Fruit fly (Drosophila melanogaster) whole organism, adult: Measurements from ENCODE around the gene MEP-1.

Experiments
- CG12768 ChIP-seq: fragments of 200-800 bp; sonication (Bioruptor generic); optimal IDR thresholded peaks from 2 replicates; lab custom pipeline; 2017; ENCODE audit warnings: missing biosample characterization, missing genetic modification characterization, mild to moderate bottlenecking, moderate library complexity, missing genetic modification reagents
- CG14711 ChIP-seq: fragments of 200-800 bp; sonication (Bioruptor generic); optimal IDR thresholded peaks from 2 replicates; lab custom pipeline; 2018; ENCODE audit warnings: missing biosample characterization, mild to moderate bottlenecking, missing genetic modification characterization, moderate library complexity
- CG1620 ChIP-seq: fragments of 200-800 bp; sonication (Bioruptor generic); optimal IDR thresholded peaks from 2 replicates; lab custom pipeline; 2016; ENCODE audit warnings: missing biosample characterization, missing genetic modification characterization
- CG33017 ChIP-seq: fragments of 200-800 bp; sonication (Bioruptor generic); optimal IDR thresholded peaks from 2 replicates; lab custom pipeline; 2018; ENCODE audit warnings: missing biosample characterization, mild to moderate bottlenecking, missing genetic modification characterization, moderate library complexity
- CG7045 ChIP-seq: fragments of 200-800 bp; sonication (Bioruptor generic); optimal IDR thresholded peaks from 2 replicates; lab custom pipeline; 2017; ENCODE audit warnings: missing biosample characterization, mild to moderate bottlenecking, missing genetic modification characterization
- CG7101 ChIP-seq: fragments of 200-800 bp; sonication (Bioruptor generic); optimal IDR thresholded peaks from 2 replicates; lab custom pipeline; 2018; ENCODE audit warnings: missing biosample characterization, mild to moderate bottlenecking, missing genetic modification characterization, moderate library complexity
- Crg-1 ChIP-seq: fragments of 200-800 bp; sonication (Bioruptor generic); optimal IDR thresholded peaks from 2 replicates; lab custom pipeline; 2016; ENCODE audit warnings: missing biosample characterization, missing genetic modification characterization
- Hr96 ChIP-seq: fragments of 200-800 bp; sonication (Bioruptor generic); optimal IDR thresholded peaks from 2 replicates; lab custom pipeline; 2016; ENCODE audit warnings: missing biosample characterization, missing genetic modification characterization
- Mnt ChIP-seq: fragments of 200-800 bp; sonication (Bioruptor generic); optimal IDR thresholded peaks from 2 replicates; lab custom pipeline; 2016; ENCODE audit warnings: missing biosample characterization, mild to moderate bottlenecking, missing genetic modification characterization
- cnc ChIP-seq, 2 experiments: fragments of >200 bp; optimal IDR thresholded peaks; 2 replicates each; lab custom pipeline; 2017
- kay ChIP-seq: fragments of 200-800 bp; sonication (Bioruptor generic); peaks from one replicate; lab custom pipeline; 2016; ENCODE audit warnings: missing biosample characterization, missing genetic modification characterization, borderline replicate concordance
- ovo ChIP-seq: fragments of 200-800 bp; sonication (Bioruptor generic); optimal IDR thresholded peaks from 2 replicates; lab custom pipeline; 2016; ENCODE audit warnings: missing biosample characterization, missing genetic modification characterization

dm6 chr3L:2632763-2633100, 1.2 kb downstream of the MEP-1 start:
- no peak for TF ChIP-seq cnc (optimal IDR thresholded peaks at IDR 0.05; lab: Kevin White, UChicago)
- TF ChIP-seq CG14711, result no peak
- no peak for TF ChIP-seq CG7045 (GFP tag; lab: Kevin White, UChicago)
- no peak for TF ChIP-seq kay (GFP tag; lab: Kevin White, UChicago)
- TF ChIP-seq Hr96, result no peak
- TF ChIP-seq Crg-1, result no peak
- TF ChIP-seq ovo (GFP tag; lab: Kevin White, UChicago), result no peak
- no peak for TF ChIP-seq CG33017 (tag; lab: Kevin White, UChicago)
- peak; percentile 8 for TF ChIP-seq Mnt (GFP tag; lab: Kevin White, UChicago)
- no peak for TF ChIP-seq CG12768 (GFP tag; lab: Kevin White, UChicago)
- no peak for TF ChIP-seq CG1620 (GFP tag; lab: Kevin White, UChicago)
- no peak for TF ChIP-seq CG7101 (tag; lab: Kevin White, UChicago)
